Worm (Caenorhabditis elegans) whole organism, late embryonic: ENCODE results near the gene Y50E8A.10.
"Not testable (repeated sequence)": the region's sequence is repeated elsewhere in the genome, so short reads cannot be mapped to it uniquely, and the experiment has no call there.

Source experiments
- K02D7.2 ChIP-seq: sonication (generic microtip); optimal IDR thresholded peaks from 2 replicates; lab custom pipeline; 2017; ENCODE audit warnings: mild to moderate bottlenecking, missing genetic modification characterization, missing compliant biosample characterization
- K09A11.1 ChIP-seq: sonication (generic microtip); optimal IDR thresholded peaks from 2 replicates; lab custom pipeline; 2017; ENCODE audit warnings: antibody characterized with exemption, mild to moderate bottlenecking, missing genetic modification characterization, missing compliant biosample characterization; ENCODE audit not compliant: insufficient read depth
- Y22D7AL.16 ChIP-seq: sonication (generic microtip); optimal IDR thresholded peaks from 2 replicates; lab custom pipeline; 2016; ENCODE audit warnings: missing genetic modification characterization, missing compliant biosample characterization
- ahr-1 ChIP-seq: sonication (generic microtip); optimal IDR thresholded peaks from 2 replicates; lab custom pipeline; 2016; ENCODE audit warnings: missing genetic modification characterization, missing compliant biosample characterization
- ama-1 ChIP-seq: fragments of 150-350 bp; optimal IDR thresholded peaks from 2 replicates; lab custom pipeline; 2014
- ceh-14 ChIP-seq: sonication (generic microtip); optimal IDR thresholded peaks from 2 replicates; lab custom pipeline; 2016; ENCODE audit warnings: missing genotype, missing genetic modification characterization, missing compliant biosample characterization
- ceh-30 ChIP-seq: fragments of 150-350 bp; optimal IDR thresholded peaks from 2 replicates; lab custom pipeline; 2014; ENCODE audit warnings: missing biosample characterization, missing genetic modification characterization
- ceh-31 ChIP-seq: sonication (generic microtip); optimal IDR thresholded peaks from 2 replicates; lab custom pipeline; 2016; ENCODE audit warnings: missing genetic modification characterization, missing compliant biosample characterization
- dmd-4 ChIP-seq: sonication (generic microtip); optimal IDR thresholded peaks from 2 replicates; lab custom pipeline; 2016; ENCODE audit warnings: borderline replicate concordance, missing genetic modification characterization, missing compliant biosample characterization
- dve-1 ChIP-seq: sonication (generic microtip); optimal IDR thresholded peaks from 2 replicates; lab custom pipeline; 2017; ENCODE audit warnings: antibody characterized with exemption, mild to moderate bottlenecking, missing genetic modification characterization, missing compliant biosample characterization
- elt-2 ChIP-seq: sonication (generic microtip); optimal IDR thresholded peaks from 2 replicates; lab custom pipeline; 2016; ENCODE audit warnings: missing genetic modification reagents, missing genetic modification characterization, missing compliant biosample characterization
- ets-4 ChIP-seq: sonication (generic microtip); optimal IDR thresholded peaks from 2 replicates; lab custom pipeline; 2016; ENCODE audit warnings: missing genetic modification characterization, missing compliant biosample characterization
- fkh-10 ChIP-seq: fragments of 150-350 bp; optimal IDR thresholded peaks from 2 replicates; lab custom pipeline; 2014; ENCODE audit warnings: missing biosample characterization, missing genetic modification reagents, missing genetic modification characterization
- hlh-13 ChIP-seq: fragments of 200-800 bp; sonication (Bioruptor generic); optimal IDR thresholded peaks from 2 replicates; lab custom pipeline; 2018; ENCODE audit warnings: mild to moderate bottlenecking, missing genetic modification characterization, missing compliant biosample characterization
- hlh-15 ChIP-seq: sonication (generic microtip); optimal IDR thresholded peaks from 2 replicates; lab custom pipeline; 2016; ENCODE audit warnings: missing genetic modification characterization, missing compliant biosample characterization
- hlh-30 ChIP-seq: sonication (generic microtip); optimal IDR thresholded peaks from 2 replicates; lab custom pipeline; 2017; ENCODE audit warnings: antibody characterized with exemption, missing genetic modification characterization, missing compliant biosample characterization; ENCODE audit not compliant: insufficient read depth
- hlh-8 ChIP-seq: sonication (generic microtip); optimal IDR thresholded peaks from 2 replicates; lab custom pipeline; 2016; ENCODE audit warnings: missing genotype, missing genetic modification characterization, missing compliant biosample characterization
- lim-6 ChIP-seq: sonication (generic microtip); optimal IDR thresholded peaks from 2 replicates; lab custom pipeline; 2016; ENCODE audit warnings: missing genetic modification characterization, missing compliant biosample characterization
- lin-11 ChIP-seq: fragments of 200-800 bp; sonication (Bioruptor generic); optimal IDR thresholded peaks from 2 replicates; lab custom pipeline; 2018; ENCODE audit warnings: mild to moderate bottlenecking, missing genetic modification characterization, missing compliant biosample characterization
- madf-2 ChIP-seq: sonication (generic microtip); optimal IDR thresholded peaks from 2 replicates; lab custom pipeline; 2017; ENCODE audit warnings: missing genetic modification characterization, missing compliant biosample characterization
- nfya-1 ChIP-seq: sonication (generic microtip); optimal IDR thresholded peaks from 2 replicates; lab custom pipeline; 2017; ENCODE audit warnings: missing genetic modification characterization, mild to moderate bottlenecking, missing compliant biosample characterization, antibody characterized with exemption, moderate library complexity
- nhr-11 ChIP-seq: fragments of 150-350 bp; optimal IDR thresholded peaks from 2 replicates; lab custom pipeline; 2014; ENCODE audit warnings: missing biosample characterization, missing genetic modification characterization
- odd-2 ChIP-seq: sonication (generic microtip); optimal IDR thresholded peaks from 2 replicates; lab custom pipeline; 2017; ENCODE audit warnings: antibody characterized with exemption, mild to moderate bottlenecking, missing genetic modification characterization, missing compliant biosample characterization
- pag-3 ChIP-seq: sonication (generic microtip); optimal IDR thresholded peaks from 2 replicates; lab custom pipeline; 2016; ENCODE audit warnings: missing compliant biosample characterization, missing genetic modification characterization, borderline replicate concordance
- pat-9 ChIP-seq: fragments of 200-800 bp; sonication (Bioruptor generic); optimal IDR thresholded peaks from 2 replicates; lab custom pipeline; 2018; ENCODE audit warnings: mild to moderate bottlenecking, missing genetic modification characterization, moderate library complexity, missing compliant biosample characterization
- pha-4 ChIP-seq: fragments of 150-350 bp; optimal IDR thresholded peaks from 2 replicates; lab custom pipeline; 2018; ENCODE audit warnings: missing biosample characterization, missing genetic modification reagents, missing genetic modification characterization
- pqm-1 ChIP-seq: sonication (generic microtip); optimal IDR thresholded peaks from 2 replicates; lab custom pipeline; 2016; ENCODE audit warnings: missing genetic modification characterization, missing compliant biosample characterization
- rnt-1 ChIP-seq: sonication (generic microtip); optimal IDR thresholded peaks from 2 replicates; lab custom pipeline; 2016; ENCODE audit warnings: missing genetic modification characterization, missing compliant biosample characterization
- sox-2 ChIP-seq: fragments of 200-800 bp; sonication (Bioruptor generic); IDR thresholded peaks from 2 replicates; pipeline ENCODE4 v1.3.6; 2022; ENCODE audit warnings: missing genetic modification reagents, missing genetic modification characterization, missing compliant biosample characterization
- tbx-7 ChIP-seq: sonication (generic microtip); optimal IDR thresholded peaks from 2 replicates; lab custom pipeline; 2016; ENCODE audit warnings: missing genotype, missing genetic modification characterization, missing compliant biosample characterization
- ttx-3 ChIP-seq: sonication (generic microtip); optimal IDR thresholded peaks from 2 replicates; lab custom pipeline; 2016; ENCODE audit warnings: missing genetic modification reagents, missing genetic modification characterization, missing compliant biosample characterization
- unc-3 ChIP-seq, 2 experiments: fragments of 200-800 bp in 1 of 2; sonication (Bioruptor generic) in 1 of 2; sonication (generic microtip) in 1 of 2; conservative IDR thresholded peaks in 1 of 2; optimal IDR thresholded peaks in 1 of 2; 2 replicates each; pipeline versions ENCODE4 v1.3.6 to Lab custom; 2016 to 2022; ENCODE audit warnings: missing compliant biosample characterization in 2 of 2, missing genetic modification characterization in 2 of 2, missing genetic modification reagents in 1 of 2
- unc-55 ChIP-seq: sonication (generic microtip); optimal IDR thresholded peaks from 2 replicates; lab custom pipeline; 2017; ENCODE audit warnings: missing biosample characterization, missing genetic modification reagents, missing genetic modification characterization
- unc-86 ChIP-seq: sonication (generic microtip); optimal IDR thresholded peaks from 2 replicates; lab custom pipeline; 2016; ENCODE audit warnings: missing genetic modification characterization, missing compliant biosample characterization

Y50E8A.10 gene

ce11 chrV:14748608-14749137 is 31.1 kb upstream of the Y50E8A.10 start, which contains the start of the genes lipl-8 and Y50E8A.22:
Gene lipl-8, minus strand, starts transcription at chrV:14748708.
Gene Y50E8A.22, minus strand, starts transcription at chrV:14749087.
- TF ChIP-seq fkh-10 (GFP tag; lab: Kevin White, UChicago) = no peak
- TF ChIP-seq unc-55 (GFP tag; lab: Kevin White, UChicago) = no peak
- no peak for TF ChIP-seq nfya-1 (tag; lab: Kevin White, UChicago)
- TF ChIP-seq lim-6 (tag; lab: Kevin White, UChicago) = no peak
- no peak for TF ChIP-seq tbx-7 (tag; lab: Kevin White, UChicago)
- TF ChIP-seq hlh-15 (tag; lab: Kevin White, UChicago) = no peak
- no peak for TF ChIP-seq sox-2
- no peak for TF ChIP-seq ahr-1 (tag; lab: Kevin White, UChicago)

- TF ChIP-seq hlh-30 (tag; lab: Kevin White, UChicago); unc-3 (GFP tag; conservative IDR thresholded peaks at IDR 0.05; lab: Robert Waterston, UW); unc-3 (tag; optimal IDR thresholded peaks at IDR 0.05; lab: Kevin White, UChicago); lin-11 (tag; lab: Kevin White, UChicago): not testable (repeated sequence)
Observed at ce11 chrV:14750357-14750756, 29.4 kb upstream of the Y50E8A.10 start, which contains the start of gene nspa-10. Gene nspa-10, minus strand, starts transcription at chrV:14750457.

ce11 chrV:14762563-14762962 is 17.2 kb upstream of the Y50E8A.10 start:
- TF ChIP-seq dmd-4 (no peak), ama-1 (lab: Kevin White, UChicago) (no peak), madf-2 (no peak), pqm-1 (no peak), ttx-3 (tag; lab: Kevin White, UChicago) (no peak), dve-1 (no peak), unc-3 (GFP tag; conservative IDR thresholded peaks at IDR 0.05; lab: Robert Waterston, UW) (no peak), unc-3 (tag; optimal IDR thresholded peaks at IDR 0.05; lab: Kevin White, UChicago) (no peak), elt-2 (tag; lab: Kevin White, UChicago) (no peak), odd-2 (no peak), Y22D7AL.16 (tag; lab: Kevin White, UChicago) (no peak), pha-4 (tag; lab: Kevin White, UChicago) (no peak), lin-11 (tag; lab: Kevin White, UChicago) (no peak), K09A11.1 (tag; lab: Kevin White, UChicago) (no peak), K02D7.2 (tag; lab: Kevin White, UChicago) (no peak), unc-86 (tag; lab: Kevin White, UChicago) (no peak)
- TF ChIP-seq, all 69 proteins: peak for 0

- TF ChIP-seq Y22D7AL.16 (tag; lab: Kevin White, UChicago) (no peak), K09A11.1 (tag; lab: Kevin White, UChicago) (no peak), pag-3 (tag; lab: Kevin White, UChicago) (no peak), hlh-8 (tag; lab: Kevin White, UChicago) (no peak), rnt-1 (tag; lab: Kevin White, UChicago) (no peak), hlh-30 (tag; lab: Kevin White, UChicago) (no peak), ceh-14 (tag; lab: Kevin White, UChicago) (no peak)
Observed at ce11 chrV:14763582-14763981, 16.2 kb upstream of the Y50E8A.10 start.

ce11 chrV:14773048-14773447 is 6.7 kb upstream of the Y50E8A.10 start, which contains the start of gene haf-7:
Gene haf-7, plus strand, starts transcription at chrV:14773258.
- TF ChIP-seq elt-2 (tag; lab: Kevin White, UChicago) (peak; percentile 14), hlh-8 (tag; lab: Kevin White, UChicago) (no peak), pat-9 (tag; lab: Kevin White, UChicago) (no peak)

ce11 chrV:14781130-14781529 is 1.3 kb downstream of the Y50E8A.10 start, which contains the start of gene Y50E8A.11:
Gene Y50E8A.11, plus strand, starts transcription at chrV:14781430.
- TF ChIP-seq pha-4 (tag; lab: Kevin White, UChicago) (no peak), nfya-1 (tag; lab: Kevin White, UChicago) (no peak), nhr-11 (tag; lab: Kevin White, UChicago) (no peak), hlh-13 (no peak), ceh-30 (tag; lab: Kevin White, UChicago) (no peak), odd-2 (no peak), ahr-1 (tag; lab: Kevin White, UChicago) (no peak), ets-4 (tag; lab: Kevin White, UChicago) (no peak), ceh-31 (no peak)
- TF ChIP-seq, all 69 proteins: peak for 0
